Worm (Caenorhabditis elegans) whole organism, late embryonic: ENCODE measurements around the gene atg-16.2.

ENCODE experiments used
- hlh-30 ChIP-seq: sonication (generic microtip); optimal IDR thresholded peaks from 2 replicates; lab custom pipeline; 2017; ENCODE audit warnings: antibody characterized with exemption, missing genetic modification characterization, missing compliant biosample characterization; ENCODE audit not compliant: insufficient read depth
- ref-2 ChIP-seq: sonication (generic microtip); optimal IDR thresholded peaks from 2 replicates; lab custom pipeline; 2016; ENCODE audit warnings: missing genetic modification characterization, missing compliant biosample characterization

DNA sequence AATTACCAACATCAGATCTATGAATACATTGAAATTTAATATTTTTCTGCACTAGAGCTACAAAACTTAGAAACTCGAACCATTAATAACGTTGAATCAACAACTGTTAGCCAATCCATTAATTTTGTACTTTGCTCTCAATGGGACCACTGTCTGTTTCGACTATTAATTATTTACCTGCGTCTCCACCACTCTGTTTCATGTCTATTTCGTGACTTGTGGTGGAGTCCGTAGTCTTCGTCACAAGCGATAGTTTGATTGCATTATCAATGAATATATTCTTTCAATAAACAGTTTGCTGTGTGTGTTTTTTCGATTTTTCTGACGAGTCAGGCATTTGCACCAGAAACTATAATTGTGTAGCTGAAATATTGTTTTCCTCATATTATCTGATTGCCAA lies 33.2 kb upstream of the atg-16.2 start:
- TF ChIP-seq ref-2 (tag; lab: Kevin White, UChicago) = no peak
- no peak for TF ChIP-seq hlh-30 (tag; lab: Kevin White, UChicago)
